Fruit fly (Drosophila melanogaster) whole organism, pupa: ENCODE results near the gene SelR.

Source experiments
- CG14655 ChIP-seq: fragments of 200-800 bp; sonication (Bioruptor generic); optimal IDR thresholded peaks from 3 replicates; lab custom pipeline; 2017; ENCODE audit warnings: mild to moderate bottlenecking, missing biosample characterization, missing genetic modification reagents, missing genetic modification characterization
- CG15710 ChIP-seq: fragments of 200-800 bp; sonication (Bioruptor generic); optimal IDR thresholded peaks from 2 replicates; lab custom pipeline; 2018; ENCODE audit warnings: missing biosample characterization, mild to moderate bottlenecking, missing genetic modification characterization, moderate library complexity
- CG32121 ChIP-seq: fragments of 200-800 bp; sonication (Bioruptor generic); IDR thresholded peaks from 2 replicates; pipeline ENCODE4 v1.3.6; 2022; ENCODE audit warnings: missing biosample characterization, missing genetic modification characterization
- CG4496 ChIP-seq: fragments of 200-800 bp; sonication (Bioruptor generic); IDR thresholded peaks from 3 replicates; pipeline ENCODE4 v1.3.6; 2022; ENCODE audit warnings: missing biosample characterization, missing genetic modification characterization
- CG8159 ChIP-seq: fragments of 200-800 bp; sonication (Bioruptor generic); optimal IDR thresholded peaks from 3 replicates; lab custom pipeline; 2018; ENCODE audit warnings: missing biosample characterization, mild to moderate bottlenecking, missing genetic modification characterization, moderate library complexity
- CG8301 ChIP-seq: fragments of 200-800 bp; sonication (Bioruptor generic); optimal IDR thresholded peaks from 2 replicates; lab custom pipeline; 2018; ENCODE audit warnings: missing biosample characterization, mild to moderate bottlenecking, missing genetic modification characterization
- CG9948 ChIP-seq: fragments of 200-800 bp; sonication (Bioruptor generic); optimal IDR thresholded peaks from 2 replicates; lab custom pipeline; 2018; ENCODE audit warnings: missing biosample characterization, mild to moderate bottlenecking, missing genetic modification characterization, moderate library complexity
- D1 ChIP-seq: fragments of 200-800 bp; sonication (Bioruptor generic); optimal IDR thresholded peaks from 2 replicates; lab custom pipeline; 2018; ENCODE audit warnings: missing biosample characterization, mild to moderate bottlenecking, missing genetic modification characterization, moderate library complexity
- EcR ChIP-seq: fragments of 200-800 bp; sonication (Bioruptor generic); optimal IDR thresholded peaks from 3 replicates; lab custom pipeline; 2019; ENCODE audit warnings: missing biosample characterization, missing genetic modification characterization, mild to moderate bottlenecking, moderate library complexity, missing genetic modification reagents
- Pif1A ChIP-seq: fragments of 200-800 bp; sonication (Bioruptor generic); optimal IDR thresholded peaks from 3 replicates; lab custom pipeline; 2016; ENCODE audit warnings: missing biosample characterization, missing genetic modification characterization
- Snoo ChIP-seq: fragments of 200-800 bp; sonication (Bioruptor generic); optimal IDR thresholded peaks from 3 replicates; lab custom pipeline; 2017; ENCODE audit warnings: missing biosample characterization, mild to moderate bottlenecking, missing genetic modification characterization, inconsistent platforms
- fd96Ca ChIP-seq: fragments of 200-800 bp; sonication (Bioruptor generic); IDR thresholded peaks from 3 replicates; pipeline ENCODE4 v1.3.6; 2022; ENCODE audit warnings: missing biosample characterization, missing genetic modification characterization
- gl ChIP-seq: fragments of 200-800 bp; sonication (Bioruptor generic); optimal IDR thresholded peaks from 2 replicates; lab custom pipeline; 2018; ENCODE audit warnings: missing biosample characterization, mild to moderate bottlenecking, missing genetic modification characterization
- rn ChIP-seq: fragments of 200-800 bp; sonication (Bioruptor generic); IDR thresholded peaks from 2 replicates; pipeline ENCODE4 v1.3.6; 2022; ENCODE audit warnings: missing biosample characterization, missing genetic modification characterization

- TF ChIP-seq Snoo (tag; lab: Kevin White, UChicago) (no peak), CG9948 (tag; lab: Kevin White, UChicago) (no peak), fd96Ca (GFP tag; lab: Robert Waterston, UW) (no peak), CG8159 (no peak), CG4496 (GFP tag; lab: Robert Waterston, UW) (no peak), D1 (no peak), CG8301 (tag; lab: Kevin White, UChicago) (no peak), CG14655 (no peak), EcR (GFP tag; lab: Kevin White, UChicago) (peak; percentile 12), CG15710 (tag; lab: Kevin White, UChicago) (no peak), gl (tag; lab: Kevin White, UChicago) (no peak), rn (GFP tag; lab: Robert Waterston, UW) (no peak), Pif1A (GFP tag; lab: Kevin White, UChicago) (no peak), CG32121 (GFP tag; lab: Robert Waterston, UW) (no peak)
These were observed 2.1 kb upstream of the SelR start for dm6 chr3R:10870561-10870960.
